Fruit fly (Drosophila melanogaster): Measurements from ENCODE around the gene Jwa.

Jwa gene

DNA sequence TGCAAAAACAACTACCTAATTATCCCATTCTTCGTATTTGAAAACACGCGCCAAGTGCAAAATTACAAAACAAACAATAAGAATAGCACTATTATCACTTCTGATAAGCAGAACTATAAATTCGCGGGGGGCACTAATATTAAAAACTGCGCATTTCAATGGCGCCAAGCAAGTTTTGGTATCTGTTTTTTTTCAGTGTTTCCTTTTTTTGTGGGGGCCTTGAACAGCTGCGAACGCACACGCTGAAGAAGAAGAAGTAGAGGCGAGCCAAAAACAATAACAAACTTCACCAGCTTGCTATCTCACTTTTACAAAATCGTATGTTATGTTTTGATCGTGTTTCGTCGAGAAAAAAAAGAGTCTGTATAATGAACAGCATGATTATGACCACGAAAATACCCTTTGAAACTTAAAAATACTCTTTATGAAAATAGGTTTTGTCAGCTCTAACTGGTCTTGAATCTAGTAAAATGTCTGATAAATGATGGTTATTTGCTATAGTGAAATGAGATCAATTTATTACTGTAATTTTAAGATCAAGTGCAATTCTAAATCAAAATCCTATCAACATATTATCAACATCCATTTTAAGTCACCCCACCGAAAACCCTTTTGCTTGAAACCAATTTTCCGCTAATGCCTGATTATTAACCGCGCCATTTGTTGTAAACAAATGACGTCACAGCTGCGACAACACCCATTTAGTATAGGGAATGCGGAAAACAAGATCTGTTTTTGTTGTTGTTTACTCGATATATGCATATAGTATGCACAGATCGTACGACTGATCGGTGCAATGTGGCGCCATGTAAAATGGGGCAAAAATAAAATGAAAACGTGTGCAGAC is 11.4 kb downstream of the Jwa start (continued):
- peak; percentile 34 for TF ChIP-seq Dp (GFP tag; optimal IDR thresholded peaks at IDR 0.05)
- TF ChIP-seq B-H1 (GFP tag; IDR thresholded peaks at IDR 0.05), result peak; percentile 20
- TF ChIP-seq CG2889 (GFP tag; IDR thresholded peaks at IDR 0.05), result peak; percentile 63; the same call in 1 of the 3 replicates
- no peak for TF ChIP-seq z (GFP tag; IDR thresholded peaks at IDR 0.05)
- TF ChIP-seq NfI (GFP tag; optimal IDR thresholded peaks at IDR 0.05), result peak; percentile 77
- peak; percentile 33 for TF ChIP-seq stc (GFP tag; IDR thresholded peaks at IDR 0.05)
- TF ChIP-seq crol (GFP tag; IDR thresholded peaks at IDR 0.05), result no peak
- TF ChIP-seq CG14710 (tag; optimal IDR thresholded peaks at IDR 0.05), result peak; percentile 49
- TF ChIP-seq CG15011 (GFP tag; optimal IDR thresholded peaks at IDR 0.05), result no peak
- TF ChIP-seq CG7372 (GFP tag; IDR thresholded peaks at IDR 0.05), result no peak
- TF ChIP-seq chif (GFP tag; optimal IDR thresholded peaks at IDR 0.05), result peak in 1 of 2 experiments; percentile 43
- TF ChIP-seq CG14965 (GFP tag; optimal IDR thresholded peaks at IDR 0.05; ENCODE audit: borderline replicate concordance), result no peak
- TF ChIP-seq CG17328 (GFP tag; IDR thresholded peaks at IDR 0.05), result peak; percentile 68
- no peak for TF ChIP-seq corto (GFP tag; optimal IDR thresholded peaks at IDR 0.05)
- TF ChIP-seq CG4328 (GFP tag; optimal IDR thresholded peaks at IDR 0.05), result peak; percentile 50
- peak; percentile 20 for TF ChIP-seq CG7786 (GFP tag; optimal IDR thresholded peaks at IDR 0.05)
- peak; percentile 37 for TF ChIP-seq CrebB (tag; optimal IDR thresholded peaks at IDR 0.05)
- TF ChIP-seq CG16779 (GFP tag; IDR thresholded peaks at IDR 0.05), result peak; percentile 70; the same call in 1 of the 2 replicates
- no peak for TF ChIP-seq Bdp1 (GFP tag; optimal IDR thresholded peaks at IDR 0.05)
- peak; percentile 53 for TF ChIP-seq CG32772 (GFP tag; IDR thresholded peaks at IDR 0.05)
- peak; percentile 17 for TF ChIP-seq CG3407 (GFP tag; optimal IDR thresholded peaks at IDR 0.05)
- TF ChIP-seq phol (tag; optimal IDR thresholded peaks at IDR 0.05), result peak; percentile 66
- TF ChIP-seq sob (GFP tag; IDR thresholded peaks at IDR 0.05), result peak; percentile 37; the same call in 1 of the 2 replicates
- peak; percentile 59; the same call in 1 of the 3 replicates for TF ChIP-seq zfh1 (GFP tag; IDR thresholded peaks at IDR 0.05)
- peak; percentile 66 for TF ChIP-seq CG9727 (GFP tag; optimal IDR thresholded peaks at IDR 0.05)
- TF ChIP-seq PHDP (tag; optimal IDR thresholded peaks at IDR 0.05), result peak; percentile 50
- peak; percentile 46 for TF ChIP-seq CG2678 (tag; optimal IDR thresholded peaks at IDR 0.05)
- TF ChIP-seq wdn (GFP tag; IDR thresholded peaks at IDR 0.05), result 0 out of 2 replicates have a peak, but pooled peaks have one; percentile 29
- no peak for TF ChIP-seq wor (GFP tag; IDR thresholded peaks at IDR 0.05)
- no peak for TF ChIP-seq Dip2 (GFP tag; IDR thresholded peaks at IDR 0.05)
- no peak for TF ChIP-seq kah (GFP tag; optimal IDR thresholded peaks at IDR 0.05)
- no peak for TF ChIP-seq schlank (tag; optimal IDR thresholded peaks at IDR 0.05)
- peak; percentile 58; the same call in 2 of the 3 replicates for TF ChIP-seq dysf (GFP tag; IDR thresholded peaks at IDR 0.05)
- TF ChIP-seq CG6791 (GFP tag; IDR thresholded peaks at IDR 0.05; ENCODE audit: partially characterized antibody), result no peak
- TF ChIP-seq CG4854 (GFP tag; optimal IDR thresholded peaks at IDR 0.05), result peak; percentile 22
- TF ChIP-seq ems (GFP tag; optimal IDR thresholded peaks at IDR 0.05), result peak; percentile 41
- TF ChIP-seq CG17361 (GFP tag; IDR thresholded peaks at IDR 0.05), result peak; percentile 71
- TF ChIP-seq CG10462 (GFP tag; optimal IDR thresholded peaks at IDR 0.05), result no peak
- TF ChIP-seq CG3726 (GFP tag; IDR thresholded peaks at IDR 0.05), result no peak
- peak; percentile 73 for TF ChIP-seq ranshi (GFP tag; IDR thresholded peaks at IDR 0.05)
- TF ChIP-seq NC2β (GFP tag; optimal IDR thresholded peaks at IDR 0.05), result peak; percentile 49
- no peak for TF ChIP-seq CG1529 (GFP tag; optimal IDR thresholded peaks at IDR 0.05)
- TF ChIP-seq Elba2 (GFP tag; optimal IDR thresholded peaks at IDR 0.05), result peak; percentile 72
- peak; percentile 36 for TF ChIP-seq oc (tag; optimal IDR thresholded peaks at IDR 0.05)
- TF ChIP-seq en (GFP tag; optimal IDR thresholded peaks at IDR 0.05), result peak; percentile 45
- TF ChIP-seq CG4820 (GFP tag; optimal IDR thresholded peaks at IDR 0.05), result peak; percentile 39
- peak; percentile 72 for TF ChIP-seq CG9609 (GFP tag; optimal IDR thresholded peaks at IDR 0.05)
- peak; percentile 56 for TF ChIP-seq CG2712 (tag; optimal IDR thresholded peaks at IDR 0.05)
- peak; percentile 26 for TF ChIP-seq CG16863 (GFP tag; optimal IDR thresholded peaks at IDR 0.05)
- TF ChIP-seq CG9876 (GFP tag; optimal IDR thresholded peaks at IDR 0.05), result peak; percentile 48

Data from whole organism, embryonic.